Worm (Caenorhabditis elegans): ENCODE data around the gene F11D5.6.

The F11D5.6 gene

DNA sequence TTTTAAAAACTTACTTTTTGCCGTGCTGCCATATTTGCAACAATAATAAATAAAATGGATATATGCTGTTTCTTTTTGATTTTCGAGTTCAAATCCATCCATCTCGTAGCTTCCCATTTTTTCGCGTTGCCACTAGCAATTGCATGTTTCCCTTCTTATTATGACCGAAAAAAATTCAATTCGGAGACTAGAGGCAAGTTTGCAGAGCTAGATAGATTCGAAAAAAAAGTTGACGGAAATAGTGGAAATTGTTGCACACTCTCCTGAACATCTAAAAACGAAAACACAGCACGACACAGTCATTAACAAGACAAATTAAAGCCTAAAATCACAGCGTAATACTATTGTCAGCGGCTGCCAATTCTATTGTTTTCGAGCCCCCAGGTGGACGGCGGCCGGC lies at the start of gene F11D5.6:
F11D5.6 (minus strand) TSS at position 101 of the 400 bp plus-strand sequence.
- TF ChIP-seq ztf-16 (tag; optimal IDR thresholded peaks at IDR 0.05) (no peak), ceh-34 (tag; optimal IDR thresholded peaks at IDR 0.05) (no peak), fkh-10 (GFP tag; optimal IDR thresholded peaks at IDR 0.05) (no peak), hlh-8 (tag; optimal IDR thresholded peaks at IDR 0.05) (no peak), ceh-31 (tag; optimal IDR thresholded peaks at IDR 0.05) (no peak), K02D7.2 (tag; optimal IDR thresholded peaks at IDR 0.05) (no peak), nhr-232 (tag; optimal IDR thresholded peaks at IDR 0.05) (no peak)

DNA sequence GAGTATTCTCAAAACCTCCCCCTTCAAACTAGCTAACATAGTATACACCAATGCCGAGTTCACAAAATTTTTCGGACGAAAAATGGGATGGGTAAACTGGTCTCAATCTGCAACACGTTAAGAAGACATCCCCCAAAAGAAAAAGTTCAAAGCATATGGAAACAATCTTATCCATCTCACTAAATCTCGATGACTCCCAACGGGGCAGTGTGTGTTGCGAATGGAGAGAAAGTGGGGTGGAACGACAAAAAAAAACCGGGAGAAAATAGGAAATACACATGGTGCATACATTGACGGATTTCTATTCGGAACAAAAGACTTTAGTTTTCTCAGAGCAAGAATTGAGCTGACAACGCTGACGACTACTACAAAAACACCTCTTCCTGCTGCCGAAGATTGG lies 49.2 kb upstream of the F11D5.6 start:
- TF ChIP-seq K09A11.1 (tag; optimal IDR thresholded peaks at IDR 0.05; ENCODE audit: insufficient read depth) (peak; percentile 8), ceh-18 (tag; optimal IDR thresholded peaks at IDR 0.05) (no peak)

DNA sequence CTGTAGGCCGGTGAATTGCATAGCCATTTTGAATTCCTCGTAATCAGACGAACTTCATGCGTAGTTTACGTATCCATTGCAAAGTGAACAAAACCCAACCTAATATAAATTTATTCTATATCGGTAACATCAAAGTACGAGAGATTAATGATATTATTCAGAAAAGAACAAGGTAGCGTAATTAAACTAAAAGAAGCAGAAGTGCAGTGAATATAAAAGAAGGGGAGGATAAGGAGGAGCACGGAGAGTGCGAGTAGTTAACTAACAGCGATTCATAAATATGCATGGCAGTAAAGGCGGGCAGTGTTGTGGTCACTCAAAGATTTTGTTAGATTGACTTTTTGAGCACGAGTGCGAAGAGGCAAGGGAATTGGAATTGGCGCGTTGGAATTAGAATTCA lies 48.6 kb upstream of the F11D5.6 start, which contains the start of gene clc-3:
clc-3 (minus strand) TSS at position 101 of the 400 bp plus-strand sequence.
- TF ChIP-seq tbx-2 (tag; optimal IDR thresholded peaks at IDR 0.05) (no peak), F13H6.1 (tag; optimal IDR thresholded peaks at IDR 0.05) (no peak), syd-9 (tag; optimal IDR thresholded peaks at IDR 0.05) (no peak), unc-3 (GFP tag; conservative IDR thresholded peaks at IDR 0.05) (no peak), unc-3 (tag; optimal IDR thresholded peaks at IDR 0.05) (no peak), C08G9.2 (tag; optimal IDR thresholded peaks at IDR 0.05) (no peak), ref-2 (tag; optimal IDR thresholded peaks at IDR 0.05) (no peak), ttx-3 (tag; optimal IDR thresholded peaks at IDR 0.05) (no peak), C38D4.7 (GFP tag; optimal IDR thresholded peaks at IDR 0.05) (no peak)

DNA sequence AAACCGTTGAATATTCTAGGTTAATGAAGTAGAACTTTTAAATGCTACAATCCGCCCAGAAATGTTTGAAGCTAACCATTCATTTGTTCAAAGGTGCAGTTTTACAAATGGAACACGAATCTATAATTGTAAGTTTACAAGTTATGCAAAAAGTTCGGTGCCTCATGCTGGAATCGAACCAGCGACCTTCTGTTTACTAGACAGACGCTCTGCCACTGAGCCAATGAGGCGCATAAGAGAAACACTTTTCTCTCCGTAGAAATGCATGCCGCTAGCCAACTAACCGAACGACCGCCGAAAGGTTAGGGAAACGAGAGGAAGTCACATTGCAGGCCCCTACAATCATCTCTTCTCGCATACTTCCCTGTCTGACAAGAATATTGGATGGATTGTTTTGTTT lies 45.2 kb upstream of the F11D5.6 start:
- TF ChIP-seq ceh-30 (tag; optimal IDR thresholded peaks at IDR 0.05) (peak; percentile 12), eyg-1 (tag; optimal IDR thresholded peaks at IDR 0.05) (peak; percentile 52), odd-2 (tag; optimal IDR thresholded peaks at IDR 0.05) (no peak), C08G9.2 (tag; optimal IDR thresholded peaks at IDR 0.05) (peak; percentile 76), ama-1 (optimal IDR thresholded peaks at IDR 0.05) (no peak), hlh-30 (tag; optimal IDR thresholded peaks at IDR 0.05; ENCODE audit: insufficient read depth) (peak; percentile 51), pha-2 (tag; optimal IDR thresholded peaks at IDR 0.05) (peak; percentile 78), T23F11.4 (GFP tag; optimal IDR thresholded peaks at IDR 0.05) (peak; percentile 82), ceh-6 (GFP tag; optimal IDR thresholded peaks at IDR 0.05) (peak; percentile 89), F13H6.1 (tag; optimal IDR thresholded peaks at IDR 0.05) (peak; percentile 76), elt-2 (tag; optimal IDR thresholded peaks at IDR 0.05) (peak; percentile 87), hlh-15 (tag; optimal IDR thresholded peaks at IDR 0.05) (peak; percentile 64), pqm-1 (tag; optimal IDR thresholded peaks at IDR 0.05) (peak; percentile 58), tbx-2 (tag; optimal IDR thresholded peaks at IDR 0.05) (peak; percentile 83), K09A11.1 (tag; optimal IDR thresholded peaks at IDR 0.05; ENCODE audit: insufficient read depth) (peak; percentile 71), ceh-22 (tag; optimal IDR thresholded peaks at IDR 0.05) (no peak), pros-1 (tag; optimal IDR thresholded peaks at IDR 0.05) (no peak), unc-86 (tag; optimal IDR thresholded peaks at IDR 0.05) (peak; percentile 82), rnt-1 (tag; optimal IDR thresholded peaks at IDR 0.05) (peak; percentile 62), ceh-24 (tag; optimal IDR thresholded peaks at IDR 0.05) (peak; percentile 79), elt-4 (tag; optimal IDR thresholded peaks at IDR 0.05) (no peak), nfya-1 (tag; optimal IDR thresholded peaks at IDR 0.05) (peak; percentile 76), che-1 (tag; optimal IDR thresholded peaks at IDR 0.05) (peak; percentile 86), lin-11 (tag; optimal IDR thresholded peaks at IDR 0.05) (peak; percentile 76), fax-1 (tag; optimal IDR thresholded peaks at IDR 0.05) (peak; percentile 61), sox-4 (tag; optimal IDR thresholded peaks at IDR 0.05) (peak; percentile 82), hlh-8 (tag; optimal IDR thresholded peaks at IDR 0.05) (peak; percentile 61), madf-2 (tag; optimal IDR thresholded peaks at IDR 0.05) (peak; percentile 87), fkh-10 (GFP tag; optimal IDR thresholded peaks at IDR 0.05) (peak; percentile 22), ceh-19 (GFP tag; optimal IDR thresholded peaks at IDR 0.05) (peak; percentile 88), npax-4 (tag; optimal IDR thresholded peaks at IDR 0.05) (peak; percentile 65), dve-1 (tag; optimal IDR thresholded peaks at IDR 0.05) (peak; percentile 48), dmd-4 (tag; optimal IDR thresholded peaks at IDR 0.05; ENCODE audit: borderline replicate concordance) (peak; percentile 77), nhr-232 (tag; optimal IDR thresholded peaks at IDR 0.05) (peak; percentile 82), ahr-1 (tag; optimal IDR thresholded peaks at IDR 0.05) (peak; percentile 64), ceh-18 (tag; optimal IDR thresholded peaks at IDR 0.05) (peak; percentile 81), nhr-11 (tag; optimal IDR thresholded peaks at IDR 0.05) (no peak)
